Fruit fly (Drosophila melanogaster) whole organism, embryonic: Measurements from ENCODE around the gene CG18808.

Source experiments
- Bgb ChIP-seq: fragments of 200-800 bp; sonication (Bioruptor generic); IDR thresholded peaks from 2 replicates; pipeline ENCODE4 v1.3.6; 2022; ENCODE audit warnings: missing biosample characterization, missing genetic modification characterization; ENCODE audit not compliant: partially characterized antibody
- CG10274 ChIP-seq: fragments of 200-800 bp; sonication (Bioruptor generic); optimal IDR thresholded peaks from 3 replicates; lab custom pipeline; 2017; ENCODE audit warnings: missing biosample characterization, mild to moderate bottlenecking, missing genetic modification characterization
- CG12391 ChIP-seq: fragments of 200-800 bp; sonication (Bioruptor generic); optimal IDR thresholded peaks from 3 replicates; lab custom pipeline; 2018; ENCODE audit warnings: missing biosample characterization, mild to moderate bottlenecking, missing genetic modification characterization, moderate library complexity
- CG15073 ChIP-seq: fragments of 200-800 bp; sonication (Bioruptor generic); optimal IDR thresholded peaks from 2 replicates; lab custom pipeline; 2016; ENCODE audit warnings: missing biosample characterization, missing genetic modification characterization
- CG15514 ChIP-seq: fragments of 200-800 bp; sonication (Bioruptor generic); optimal IDR thresholded peaks from 3 replicates; lab custom pipeline; 2017; ENCODE audit warnings: missing biosample characterization, missing genetic modification characterization, mild to moderate bottlenecking, moderate library complexity, missing genetic modification reagents
- CG17802 ChIP-seq: fragments of 200-800 bp; sonication (Bioruptor generic); optimal IDR thresholded peaks from 2 replicates; lab custom pipeline; 2018; ENCODE audit warnings: missing biosample characterization, mild to moderate bottlenecking, missing genetic modification characterization, moderate library complexity
- CG2116 ChIP-seq: fragments of 200-800 bp; sonication (Bioruptor generic); optimal IDR thresholded peaks from 3 replicates; lab custom pipeline; 2018; ENCODE audit warnings: missing biosample characterization, mild to moderate bottlenecking, missing genetic modification characterization
- CG2678 ChIP-seq: fragments of 200-800 bp; sonication (Bioruptor generic); optimal IDR thresholded peaks from 3 replicates; lab custom pipeline; 2019; ENCODE audit warnings: missing biosample characterization, mild to moderate bottlenecking, missing genetic modification characterization, moderate library complexity
- CG3995 ChIP-seq: fragments of 200-800 bp; sonication (Bioruptor generic); optimal IDR thresholded peaks from 3 replicates; lab custom pipeline; 2016; ENCODE audit warnings: missing biosample characterization, missing genetic modification characterization
- CG6689 ChIP-seq: fragments of 200-800 bp; sonication (Bioruptor generic); IDR thresholded peaks from 2 replicates; pipeline ENCODE4 v1.3.6; 2022; ENCODE audit warnings: missing biosample characterization, missing genetic modification characterization
- Dad ChIP-seq: fragments of 200-800 bp; sonication (Bioruptor generic); optimal IDR thresholded peaks from 3 replicates; lab custom pipeline; 2016; ENCODE audit warnings: missing biosample characterization, missing genetic modification characterization
- Dip3 ChIP-seq: fragments of 200-800 bp; sonication (Bioruptor generic); optimal IDR thresholded peaks from 3 replicates; lab custom pipeline; 2016; ENCODE audit warnings: missing biosample characterization, missing genetic modification characterization
- Drgx ChIP-seq: fragments of 200-800 bp; sonication (Bioruptor generic); IDR thresholded peaks from 2 replicates; pipeline ENCODE4 v1.3.6; 2022; ENCODE audit warnings: missing biosample characterization, missing genetic modification characterization
- E2f2 ChIP-seq: fragments of 200-800 bp; sonication (Bioruptor generic); IDR thresholded peaks from 2 replicates; pipeline ENCODE4 v1.3.6; 2022; ENCODE audit warnings: missing biosample characterization, missing genetic modification characterization
- Ets65A ChIP-seq: fragments of 200-800 bp; sonication (Bioruptor generic); peaks from one replicate; lab custom pipeline; 2016; ENCODE audit warnings: missing biosample characterization, missing genetic modification characterization
- Lhr ChIP-seq: fragments of 200-800 bp; sonication (Bioruptor generic); optimal IDR thresholded peaks from 3 replicates; lab custom pipeline; 2017; ENCODE audit warnings: mild to moderate bottlenecking, missing biosample characterization, missing genetic modification reagents, missing genetic modification characterization
- MTF-1 ChIP-seq: fragments of 200-800 bp; sonication (Bioruptor generic); optimal IDR thresholded peaks from 2 replicates; lab custom pipeline; 2018; ENCODE audit warnings: missing biosample characterization, mild to moderate bottlenecking, missing genetic modification characterization, borderline replicate concordance
- NC2β ChIP-seq: fragments of 200-800 bp; sonication (Bioruptor generic); optimal IDR thresholded peaks from 2 replicates; lab custom pipeline; 2016; ENCODE audit warnings: missing biosample characterization, missing genetic modification characterization
- Rfx ChIP-seq: fragments of 200-800 bp; sonication (Bioruptor generic); IDR thresholded peaks from 2 replicates; pipeline ENCODE4 v1.3.6; 2022; ENCODE audit warnings: missing biosample characterization, missing genetic modification characterization
- Sin3A ChIP-seq: fragments of >200 bp; optimal IDR thresholded peaks from 2 replicates; lab custom pipeline; 2018
- Sox102F ChIP-seq: fragments of 200-800 bp; sonication (Bioruptor generic); optimal IDR thresholded peaks from 2 replicates; lab custom pipeline; 2018; ENCODE audit warnings: missing biosample characterization, mild to moderate bottlenecking, missing genetic modification characterization, moderate library complexity
- Stat92E ChIP-seq, 3 experiments: fragments of >200 bp in 2 of 3; fragments of 200-800 bp in 1 of 3; sonication (Bioruptor generic) in 1 of 3; optimal IDR thresholded peaks; 2 replicates each; lab custom pipeline; 2017 to 2019; ENCODE audit warnings: missing biosample characterization in 3 of 3, missing genetic modification characterization in 3 of 3, mild to moderate bottlenecking in 1 of 3, moderate library complexity in 1 of 3
- Usf ChIP-seq: fragments of 200-800 bp; sonication (Bioruptor generic); optimal IDR thresholded peaks from 2 replicates; lab custom pipeline; 2017; ENCODE audit warnings: missing genotype, missing biosample characterization, missing genetic modification characterization
- ara ChIP-seq: fragments of 200-800 bp; sonication (Bioruptor generic); IDR thresholded peaks from 2 replicates; pipeline ENCODE4 v1.3.6; 2022; ENCODE audit warnings: missing biosample characterization, missing genetic modification characterization
- caup ChIP-seq: fragments of 200-800 bp; sonication (Bioruptor generic); optimal IDR thresholded peaks from 3 replicates; lab custom pipeline; 2017; ENCODE audit warnings: missing biosample characterization, mild to moderate bottlenecking, missing genetic modification characterization, moderate library complexity; ENCODE audit not compliant: severe bottlenecking
- chn ChIP-seq: fragments of 200-800 bp; sonication (Bioruptor generic); optimal IDR thresholded peaks from 2 replicates; lab custom pipeline; 2016; ENCODE audit warnings: missing biosample characterization, missing genetic modification characterization
- ci ChIP-seq: fragments of 200-800 bp; sonication (Bioruptor generic); IDR thresholded peaks from 3 replicates; pipeline ENCODE4 v1.3.6; 2022; ENCODE audit warnings: missing biosample characterization, missing genetic modification characterization
- dmrt99B ChIP-seq: fragments of 200-800 bp; sonication (Bioruptor generic); optimal IDR thresholded peaks from 2 replicates; lab custom pipeline; 2018; ENCODE audit warnings: missing biosample characterization, mild to moderate bottlenecking, missing genetic modification characterization, moderate library complexity
- esg ChIP-seq: fragments of 200-800 bp; sonication (Bioruptor generic); conservative IDR thresholded peaks from 2 replicates; pipeline ENCODE4 v1.3.6; 2022; ENCODE audit warnings: missing biosample characterization, missing genetic modification characterization
- eyg ChIP-seq: fragments of 200-800 bp; sonication (Bioruptor generic); optimal IDR thresholded peaks from 3 replicates; lab custom pipeline; 2016; ENCODE audit warnings: missing biosample characterization, missing genetic modification characterization
- insv ChIP-seq, 2 experiments: fragments of 200-800 bp; sonication (Bioruptor generic); optimal IDR thresholded peaks; 3 replicates each; lab custom pipeline; 2016 to 2018; ENCODE audit warnings: missing biosample characterization in 2 of 2, missing genetic modification characterization in 2 of 2
- mld ChIP-seq: fragments of 200-800 bp; sonication (Bioruptor generic); IDR thresholded peaks from 3 replicates; pipeline ENCODE4 v1.3.6; 2022; ENCODE audit warnings: missing biosample characterization, missing genetic modification characterization; ENCODE audit not compliant: partially characterized antibody
- nerfin-2 ChIP-seq: fragments of 200-800 bp; sonication (Bioruptor generic); IDR thresholded peaks from 2 replicates; pipeline ENCODE4 v1.3.6; 2022; ENCODE audit warnings: missing biosample characterization, missing genetic modification characterization; ENCODE audit not compliant: partially characterized antibody
- nom ChIP-seq: fragments of 200-800 bp; sonication (Bioruptor generic); optimal IDR thresholded peaks from 2 replicates; lab custom pipeline; 2017; ENCODE audit warnings: missing biosample characterization, missing genetic modification characterization, mild to moderate bottlenecking, moderate library complexity, missing genetic modification reagents
- odd ChIP-seq: fragments of 200-800 bp; sonication (Bioruptor generic); optimal IDR thresholded peaks from 2 replicates; lab custom pipeline; 2017; ENCODE audit warnings: missing biosample characterization, mild to moderate bottlenecking, missing genetic modification characterization
- otp ChIP-seq: fragments of 200-800 bp; sonication (Bioruptor generic); IDR thresholded peaks from 3 replicates; pipeline ENCODE4, ENCODE4 v1.3.6; 2022; ENCODE audit warnings: missing biosample characterization, missing genetic modification characterization
- phol ChIP-seq: fragments of 200-800 bp; sonication (Bioruptor generic); optimal IDR thresholded peaks from 3 replicates; lab custom pipeline; 2018; ENCODE audit warnings: missing biosample characterization, mild to moderate bottlenecking, missing genetic modification characterization, moderate library complexity
- sob ChIP-seq: fragments of 200-800 bp; sonication (Bioruptor generic); IDR thresholded peaks from 2 replicates; pipeline ENCODE4 v1.3.6; 2022; ENCODE audit warnings: missing biosample characterization, missing genetic modification characterization
- stwl ChIP-seq: fragments of 200-800 bp; sonication (Bioruptor generic); optimal IDR thresholded peaks from 3 replicates; lab custom pipeline; 2018; ENCODE audit warnings: missing biosample characterization, mild to moderate bottlenecking, missing genetic modification characterization, moderate library complexity
- vvl ChIP-seq: fragments of 200-800 bp; sonication (Bioruptor generic); IDR thresholded peaks from 2 replicates; pipeline ENCODE4 v1.3.6; 2022; ENCODE audit warnings: missing biosample characterization, missing genetic modification characterization
- yki ChIP-seq: fragments of >200 bp; optimal IDR thresholded peaks from 3 replicates; lab custom pipeline; 2018
- zen ChIP-seq: fragments of 200-800 bp; sonication (Bioruptor generic); optimal IDR thresholded peaks from 3 replicates; lab custom pipeline; 2018; ENCODE audit warnings: missing biosample characterization, mild to moderate bottlenecking, missing genetic modification characterization, moderate library complexity

The CG18808 gene

DNA sequence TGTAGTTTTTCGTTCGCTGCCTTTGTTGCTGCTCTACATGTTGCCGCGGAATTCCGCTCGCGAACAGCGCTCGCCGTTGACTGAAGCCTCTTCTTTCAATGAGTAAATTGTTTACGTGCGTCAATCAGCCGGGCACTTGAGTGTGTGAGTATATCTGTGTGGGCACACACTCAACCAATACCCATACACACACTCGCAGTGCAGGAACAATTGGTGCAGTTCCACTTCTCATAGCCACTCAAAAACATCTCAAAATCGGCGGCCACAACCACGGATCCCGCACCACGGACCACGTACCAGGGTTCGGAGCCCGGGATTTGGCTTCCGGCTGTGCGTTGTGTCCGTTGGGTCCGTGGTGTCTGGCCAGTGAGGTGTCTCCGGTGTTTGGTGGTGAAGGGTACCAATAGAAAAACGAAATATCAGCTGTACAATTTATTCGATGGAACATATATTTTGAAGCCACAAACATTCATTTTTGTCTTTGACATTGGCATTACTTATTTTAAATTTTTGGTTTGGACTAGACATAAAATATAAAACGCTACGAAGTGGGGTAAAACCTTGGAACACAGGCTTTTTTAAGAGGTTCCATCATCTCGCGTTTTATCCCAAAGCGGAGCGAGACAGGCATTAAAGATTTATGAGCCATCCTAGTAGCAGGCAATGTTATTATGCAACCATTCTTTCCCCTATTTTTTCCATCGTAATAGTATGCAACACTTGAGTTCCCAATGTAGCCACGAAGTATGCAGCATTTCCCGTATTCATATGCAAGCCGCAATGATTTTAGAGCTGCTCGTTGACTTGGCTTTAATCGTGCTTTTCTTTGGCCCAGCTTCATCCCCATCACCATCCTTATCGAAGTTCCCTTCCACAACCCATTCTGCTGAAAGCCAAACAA is 33.1 kb upstream of the CG18808 start, which contains the start of gene CG13707 (continued):
- TF ChIP-seq CG15514 (GFP tag; lab: Kevin White, UChicago) (peak; percentile 48), insv (GFP tag; optimal IDR thresholded peaks at IDR 0.05; lab: Kevin White, UChicago) (no peak), caup (GFP tag; lab: Kevin White, UChicago) (no peak), vvl (GFP tag; lab: Robert Waterston, UW) (0 out of 2 replicates have a peak, but pooled peaks have one; percentile 5), MTF-1 (GFP tag; lab: Kevin White, UChicago) (no peak), mld (GFP tag; lab: Robert Waterston, UW) (no peak), CG3995 (no peak), CG6689 (GFP tag; lab: Robert Waterston, UW) (peak; percentile 19; the same call in 1 of the 2 replicates), dmrt99B (tag; lab: Kevin White, UChicago) (peak; percentile 8)

DNA sequence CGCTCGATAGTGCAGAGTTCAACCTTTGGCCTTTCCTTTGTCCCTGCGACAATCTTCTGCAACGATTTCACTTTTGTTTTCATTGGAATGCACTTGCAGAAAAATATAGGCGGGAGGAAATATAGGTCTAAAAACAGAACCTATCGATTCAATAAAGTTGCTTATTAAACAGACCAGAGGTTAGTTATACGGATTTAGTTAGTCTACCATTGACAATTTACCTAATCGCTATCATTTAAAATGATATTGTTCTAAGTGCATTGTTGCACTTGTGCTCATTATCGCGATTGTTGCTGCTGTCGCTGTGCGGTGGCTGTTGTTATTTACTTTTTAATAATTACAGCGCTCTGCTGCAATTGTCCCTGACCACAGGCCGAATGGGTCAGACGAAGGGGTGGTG is 29.1 kb upstream of the CG18808 start:
- peak; percentile 70 for TF ChIP-seq nom
- TF ChIP-seq sob (GFP tag; lab: Robert Waterston, UW): no peak
- TF ChIP-seq Drgx (GFP tag; lab: Robert Waterston, UW): peak; percentile 67; the same call in 1 of the 2 replicates

DNA sequence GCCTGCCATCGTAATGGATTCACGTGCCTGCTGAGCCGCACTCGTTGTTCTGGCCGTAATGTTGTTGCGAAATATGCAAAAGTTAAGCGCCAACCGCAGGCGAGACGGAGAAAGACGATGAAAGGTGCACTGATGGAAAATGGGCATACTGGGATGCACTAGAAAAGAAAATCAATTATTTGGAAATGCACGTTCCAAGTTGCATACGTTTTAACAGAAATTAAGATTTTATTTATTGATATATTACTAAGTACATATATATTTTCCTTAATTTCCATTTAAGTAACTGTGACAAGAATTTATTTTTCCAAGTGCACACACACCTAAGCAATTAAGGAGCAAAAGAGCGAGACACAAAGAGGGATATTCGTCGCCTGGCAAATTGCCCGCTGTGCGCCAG is 27.8 kb upstream of the CG18808 start:
- peak; percentile 50 for TF ChIP-seq Ets65A (GFP tag; lab: Kevin White, UChicago)
- TF ChIP-seq nerfin-2 (GFP tag; lab: Robert Waterston, UW): no peak
- TF ChIP-seq odd (GFP tag; lab: Kevin White, UChicago): no peak
- TF ChIP-seq otp: no peak
- no peak for TF ChIP-seq CG17802
- peak; percentile 47 for TF ChIP-seq zen (tag; lab: Kevin White, UChicago)
- TF ChIP-seq esg: no peak

DNA sequence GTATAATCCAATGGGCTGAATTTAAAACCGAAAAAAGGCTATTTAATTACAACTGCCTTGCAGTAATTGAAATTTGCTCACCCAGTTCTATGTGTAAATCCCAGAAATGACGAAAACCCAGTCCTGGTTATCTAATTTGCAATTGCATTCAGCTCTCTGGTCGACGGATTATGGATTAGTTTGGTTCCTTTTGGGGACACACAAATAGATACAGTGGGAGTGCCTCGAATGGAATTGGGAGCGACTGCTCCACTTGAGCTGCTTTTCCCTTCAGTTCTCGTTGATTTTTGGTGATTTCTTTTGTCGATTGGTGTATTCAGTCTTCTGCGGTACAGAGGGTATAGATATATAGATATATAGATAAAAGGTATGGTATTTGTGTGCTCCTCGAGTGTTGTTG is 26.3 kb upstream of the CG18808 start, which contains the start of gene CG13708:
Gene CG13708, minus strand, starts transcription at position 101 of the 400 bp plus-strand sequence.
- TF ChIP-seq yki (lab: Kevin White, UChicago) (no peak), stwl (tag; lab: Kevin White, UChicago) (no peak), CG15073 (GFP tag; lab: Kevin White, UChicago) (no peak), Dad (GFP tag; lab: Kevin White, UChicago) (no peak), ci (no peak)
- TF ChIP-seq, all 482 proteins: peak for 0

DNA sequence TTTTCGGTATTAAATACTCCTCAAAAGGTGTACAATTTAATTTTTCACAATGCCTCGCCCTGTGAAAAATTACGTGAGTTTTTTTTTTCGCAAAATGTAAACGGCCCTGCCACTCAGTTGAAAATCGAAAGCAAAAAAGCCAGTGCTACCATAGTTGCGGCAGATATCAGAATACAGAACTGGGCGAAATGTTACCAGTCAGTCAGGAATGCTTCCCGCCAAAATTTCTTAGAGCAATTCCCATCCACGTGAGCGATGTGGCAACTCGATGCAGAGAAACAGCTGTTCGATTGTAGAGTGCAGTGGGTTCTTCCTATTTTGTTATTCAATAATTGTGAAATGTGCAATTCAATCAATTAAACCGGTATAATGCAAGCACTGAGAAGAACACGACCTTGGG is 18.4 kb upstream of the CG18808 start, which contains the start of the genes Dhc64C and LeuRS-m:
Gene Dhc64C, minus strand, starts transcription at position 104 of the 400 bp plus-strand sequence.
Gene LeuRS-m, plus strand, starts transcription at position 270 of the 400 bp plus-strand sequence.
- TF ChIP-seq Stat92E (GFP tag; optimal IDR thresholded peaks at IDR 0.05; lab: Kevin White, UChicago) (peak in 1 of 3 experiments; percentile 13), Rfx (GFP tag; lab: Robert Waterston, UW) (peak; percentile 69), CG2678 (no peak), ara (peak; percentile 13; the same call in 1 of the 2 replicates), CG12391 (tag; lab: Kevin White, UChicago) (peak; percentile 46), chn (GFP tag; lab: Kevin White, UChicago) (peak; percentile 34), Usf (no peak), Sox102F (GFP tag; lab: Kevin White, UChicago) (no peak), CG2116 (peak; percentile 100), Bgb (peak; percentile 70; the same call in 1 of the 2 replicates), NC2β (GFP tag; lab: Kevin White, UChicago) (peak; percentile 30), phol (tag; lab: Kevin White, UChicago) (peak; percentile 19), Sin3A (lab: Kevin White, UChicago) (peak; percentile 78), Dip3 (GFP tag; lab: Kevin White, UChicago) (peak; percentile 13), eyg (peak; percentile 28), CG10274 (GFP tag; lab: Kevin White, UChicago) (peak; percentile 98), E2f2 (GFP tag; lab: Robert Waterston, UW) (peak; percentile 86), Lhr (GFP tag; lab: Kevin White, UChicago) (peak; percentile 77)
